Worm (Caenorhabditis elegans) whole organism, L2 larva: Measurements from ENCODE around the gene F29B9.8.
A peak's percentile ranks its signal among the peaks of the same experiment; 100 is the strongest.

ENCODE experiments used
- F13H6.1 ChIP-seq: sonication (generic microtip); optimal IDR thresholded peaks from 2 replicates; lab custom pipeline; 2016; ENCODE audit warnings: missing genetic modification characterization, missing compliant biosample characterization
- R02D3.7 ChIP-seq: fragments of 150-350 bp; optimal IDR thresholded peaks from 2 replicates; lab custom pipeline; 2014; ENCODE audit warnings: missing biosample characterization, missing genetic modification characterization
- ZK546.5 ChIP-seq: sonication (generic microtip); optimal IDR thresholded peaks from 2 replicates; lab custom pipeline; 2017; ENCODE audit warnings: missing biosample characterization, missing genetic modification characterization
- alr-1 ChIP-seq: fragments of 150-350 bp; optimal IDR thresholded peaks from 2 replicates; lab custom pipeline; 2014; ENCODE audit warnings: missing biosample characterization, missing genetic modification characterization
- aly-2 ChIP-seq: fragments of 150-350 bp; optimal IDR thresholded peaks from 2 replicates; lab custom pipeline; 2014; ENCODE audit warnings: missing biosample characterization, missing genetic modification characterization
- ama-1 ChIP-seq: fragments of 150-350 bp; optimal IDR thresholded peaks from 2 replicates; lab custom pipeline; 2018; ENCODE audit warnings: inconsistent platforms
- blmp-1 ChIP-seq: sonication (generic microtip); optimal IDR thresholded peaks from 2 replicates; lab custom pipeline; 2017; ENCODE audit warnings: missing genetic modification characterization, mild to moderate bottlenecking, missing compliant biosample characterization, antibody characterized with exemption, moderate library complexity; ENCODE audit not compliant: insufficient read depth
- ceh-16 ChIP-seq: fragments of 150-350 bp; optimal IDR thresholded peaks from 2 replicates; lab custom pipeline; 2014; ENCODE audit warnings: missing biosample characterization, missing genetic modification characterization
- ceh-82 ChIP-seq: fragments of 150-350 bp; optimal IDR thresholded peaks from 2 replicates; lab custom pipeline; 2014; ENCODE audit warnings: missing biosample characterization, missing genetic modification characterization
- crh-2 ChIP-seq: sonication (generic microtip); optimal IDR thresholded peaks from 2 replicates; lab custom pipeline; 2017; ENCODE audit warnings: missing biosample characterization, missing genetic modification characterization
- dmd-4 ChIP-seq: sonication (generic microtip); optimal IDR thresholded peaks from 2 replicates; lab custom pipeline; 2017; ENCODE audit warnings: missing biosample characterization, missing genetic modification characterization
- egl-27 ChIP-seq: sonication (generic microtip); optimal IDR thresholded peaks from 3 replicates; lab custom pipeline; 2017; ENCODE audit warnings: missing biosample characterization, missing genetic modification reagents, missing genetic modification characterization
- elt-1 ChIP-seq: fragments of 150-350 bp; optimal IDR thresholded peaks from 2 replicates; lab custom pipeline; 2014; ENCODE audit warnings: missing biosample characterization, missing genetic modification characterization
- elt-3 ChIP-seq: sonication (generic microtip); optimal IDR thresholded peaks from 2 replicates; lab custom pipeline; 2017; ENCODE audit warnings: missing biosample characterization, missing genetic modification characterization
- gmeb-1 ChIP-seq: fragments of 150-350 bp; optimal IDR thresholded peaks from 2 replicates; lab custom pipeline; 2014; ENCODE audit warnings: missing biosample characterization, missing genetic modification characterization
- lin-11 ChIP-seq: fragments of 150-350 bp; sonication (generic microtip); optimal IDR thresholded peaks from 2 replicates; lab custom pipeline; 2014; ENCODE audit warnings: missing biosample characterization, missing genetic modification characterization, inconsistent platforms, mixed read lengths
- lin-13 ChIP-seq: fragments of 150-350 bp; optimal IDR thresholded peaks from 2 replicates; lab custom pipeline; 2014; ENCODE audit warnings: missing biosample characterization, missing genetic modification reagents, missing genetic modification characterization
- lin-39 ChIP-seq: fragments of 150-350 bp; optimal IDR thresholded peaks from 2 replicates; lab custom pipeline; 2014; ENCODE audit warnings: missing biosample characterization, missing genetic modification reagents, missing genetic modification characterization
- lsy-2 ChIP-seq, 2 experiments: fragments of 150-350 bp in 1 of 2; sonication (generic microtip) in 1 of 2; optimal IDR thresholded peaks; 2 replicates each; lab custom pipeline; 2014 to 2017; ENCODE audit warnings: missing biosample characterization in 2 of 2, missing genetic modification characterization in 2 of 2
- mab-5 ChIP-seq: fragments of 150-350 bp; optimal IDR thresholded peaks from 2 replicates; lab custom pipeline; 2014; ENCODE audit warnings: missing biosample characterization, missing genetic modification characterization
- mbf-1 ChIP-seq: sonication (generic microtip); optimal IDR thresholded peaks from 2 replicates; lab custom pipeline; 2017; ENCODE audit warnings: missing biosample characterization, missing genetic modification characterization
- mdl-1 ChIP-seq, 2 experiments: fragments of 150-350 bp in 1 of 2; sonication (generic microtip) in 1 of 2; optimal IDR thresholded peaks; 2 replicates each; lab custom pipeline; 2017; ENCODE audit warnings: missing biosample characterization in 2 of 2, missing genetic modification characterization in 2 of 2
- nhr-10 ChIP-seq: sonication (generic microtip); optimal IDR thresholded peaks from 2 replicates; lab custom pipeline; 2017; ENCODE audit warnings: missing biosample characterization, missing genetic modification characterization
- nhr-11 ChIP-seq: fragments of 150-350 bp; optimal IDR thresholded peaks from 2 replicates; lab custom pipeline; 2014; ENCODE audit warnings: missing biosample characterization, missing genetic modification characterization
- nhr-129 ChIP-seq: fragments of 150-350 bp; optimal IDR thresholded peaks from 2 replicates; lab custom pipeline; 2014; ENCODE audit warnings: missing biosample characterization, missing genetic modification characterization
- nhr-23 ChIP-seq: fragments of 150-350 bp; optimal IDR thresholded peaks from 2 replicates; lab custom pipeline; 2014; ENCODE audit warnings: missing biosample characterization, missing genetic modification reagents, missing genetic modification characterization
- nhr-25 ChIP-seq: fragments of 150-350 bp; sonication (generic microtip); optimal IDR thresholded peaks from 3 replicates; lab custom pipeline; 2014; ENCODE audit warnings: missing biosample characterization, missing genetic modification characterization
- nhr-77 ChIP-seq: fragments of 150-350 bp; optimal IDR thresholded peaks from 2 replicates; lab custom pipeline; 2014; ENCODE audit warnings: missing biosample characterization, missing genetic modification characterization
- peb-1 ChIP-seq: fragments of 150-350 bp; optimal IDR thresholded peaks from 2 replicates; lab custom pipeline; 2014; ENCODE audit warnings: missing biosample characterization, missing genetic modification characterization
- skn-1 ChIP-seq: sonication (generic microtip); optimal IDR thresholded peaks from 2 replicates; lab custom pipeline; 2017; ENCODE audit warnings: missing biosample characterization, missing genetic modification characterization
- sma-9 ChIP-seq, 2 experiments: fragments of 150-350 bp in 1 of 2; sonication (generic microtip) in 1 of 2; optimal IDR thresholded peaks; 2 replicates each; lab custom pipeline; 2014 to 2016; ENCODE audit warnings: missing genetic modification characterization in 2 of 2, mild to moderate bottlenecking in 1 of 2, missing biosample characterization in 1 of 2, missing compliant biosample characterization in 1 of 2, missing genetic modification reagents in 1 of 2, moderate library complexity in 1 of 2
- unc-55 ChIP-seq: fragments of 150-350 bp; sonication (generic microtip); optimal IDR thresholded peaks from 3 replicates; lab custom pipeline; 2014; ENCODE audit warnings: missing biosample characterization, missing genetic modification reagents, missing genetic modification characterization
- zag-1 ChIP-seq: fragments of 150-350 bp; optimal IDR thresholded peaks from 2 replicates; lab custom pipeline; 2014; ENCODE audit warnings: missing biosample characterization, missing genetic modification characterization
- ztf-1 ChIP-seq: fragments of 200-800 bp; sonication (Bioruptor generic); conservative IDR thresholded peaks from 2 replicates; pipeline ENCODE4 v1.3.6; 2022; ENCODE audit warnings: missing genetic modification characterization, missing compliant biosample characterization
- ztf-11 ChIP-seq: sonication (generic microtip); optimal IDR thresholded peaks from 2 replicates; lab custom pipeline; 2017; ENCODE audit warnings: missing biosample characterization, missing genetic modification characterization
- ztf-4 ChIP-seq: fragments of 150-350 bp; optimal IDR thresholded peaks from 2 replicates; lab custom pipeline; 2014; ENCODE audit warnings: missing biosample characterization, missing genetic modification characterization

The F29B9.8 gene

ce11 chrIV:4660151-4661041 lies 12.9 kb downstream of the F29B9.8 start, which contains the start of the genes F29B9.11 and jmjd-1.2 (continued):
- peak; percentile 75 for TF ChIP-seq blmp-1 (tag; lab: Kevin White, UChicago)
- TF ChIP-seq alr-1 = no peak
- peak; percentile 72 for TF ChIP-seq ZK546.5 (tag; lab: Kevin White, UChicago)
- peak; percentile 92 for TF ChIP-seq F13H6.1
- peak; percentile 82 for TF ChIP-seq mab-5 (tag; lab: Kevin White, UChicago)
- peak; percentile 84 for TF ChIP-seq nhr-129 (tag; lab: Kevin White, UChicago)

- TF ChIP-seq R02D3.7 (no peak), ZK546.5 (tag; lab: Kevin White, UChicago) (no peak), nhr-23 (no peak), sma-9 (GFP tag; optimal IDR thresholded peaks at IDR 0.05; lab: Kevin White, UChicago) (no peak), sma-9 (tag; optimal IDR thresholded peaks at IDR 0.05; lab: Kevin White, UChicago) (no peak), elt-3 (tag; lab: Kevin White, UChicago) (no peak), lin-13 (no peak), crh-2 (tag; lab: Kevin White, UChicago) (no peak), ceh-16 (tag; lab: Kevin White, UChicago) (no peak), ztf-11 (tag; lab: Kevin White, UChicago) (no peak), gmeb-1 (no peak), alr-1 (no peak), unc-55 (GFP tag; lab: Kevin White, UChicago) (no peak), lin-11 (no peak), nhr-129 (tag; lab: Kevin White, UChicago) (no peak), ztf-1 (GFP tag; lab: Robert Waterston, UW) (no peak), aly-2 (no peak), ztf-4 (tag; lab: Kevin White, UChicago) (no peak), peb-1 (no peak)
These were observed 17.6 kb downstream of the F29B9.8 start, which contains the start of gene F29B9.1 for ce11 chrIV:4665079-4665478. Gene F29B9.1 (plus strand): TSS chrIV:4665379.

ce11 chrIV:4667383-4667782 lies 19.9 kb downstream of the F29B9.8 start:
- TF ChIP-seq nhr-11 (tag; lab: Kevin White, UChicago) (no peak), ztf-4 (tag; lab: Kevin White, UChicago) (no peak), elt-3 (tag; lab: Kevin White, UChicago) (no peak), nhr-77 (no peak), dmd-4 (tag; lab: Kevin White, UChicago) (no peak), mbf-1 (no peak), skn-1 (tag; lab: Kevin White, UChicago) (no peak), peb-1 (no peak), elt-1 (tag; lab: Kevin White, UChicago) (no peak), zag-1 (tag; lab: Kevin White, UChicago) (no peak), nhr-23 (no peak), lsy-2 (tag; optimal IDR thresholded peaks at IDR 0.05; lab: Kevin White, UChicago) (no peak), ceh-82 (tag; lab: Kevin White, UChicago) (no peak), sma-9 (GFP tag; optimal IDR thresholded peaks at IDR 0.05; lab: Kevin White, UChicago) (no peak), sma-9 (tag; optimal IDR thresholded peaks at IDR 0.05; lab: Kevin White, UChicago) (no peak), nhr-25 (no peak), lin-13 (no peak), nhr-129 (tag; lab: Kevin White, UChicago) (no peak), R02D3.7 (no peak), lin-11 (no peak), lin-39 (tag; lab: Kevin White, UChicago) (no peak)

ce11 chrIV:4667835-4668234 lies 20.4 kb downstream of the F29B9.8 start:
- no peak for TF ChIP-seq mab-5 (tag; lab: Kevin White, UChicago)
- TF ChIP-seq ama-1 (lab: Kevin White, UChicago) = no peak
- TF ChIP-seq nhr-10 (tag; lab: Kevin White, UChicago) = no peak
- no peak for TF ChIP-seq lsy-2 (tag; optimal IDR thresholded peaks at IDR 0.05; lab: Kevin White, UChicago)
- no peak for TF ChIP-seq zag-1 (tag; lab: Kevin White, UChicago)
- no peak for TF ChIP-seq egl-27
- TF ChIP-seq unc-55 (GFP tag; lab: Kevin White, UChicago) = no peak
- no peak for TF ChIP-seq R02D3.7
- TF ChIP-seq mdl-1 (tag; optimal IDR thresholded peaks at IDR 0.05; lab: Kevin White, UChicago) = no peak
- TF ChIP-seq nhr-129 (tag; lab: Kevin White, UChicago) = no peak
- no peak for TF ChIP-seq sma-9 (GFP tag; optimal IDR thresholded peaks at IDR 0.05; lab: Kevin White, UChicago)
- TF ChIP-seq sma-9 (tag; optimal IDR thresholded peaks at IDR 0.05; lab: Kevin White, UChicago) = no peak
- no peak for TF ChIP-seq alr-1
